Worm (Caenorhabditis elegans): ENCODE data around the gene B0035.3.
A peak's percentile ranks its signal among the peaks of the same experiment; 100 is the strongest.

The B0035.3 gene

ce11 chrIV:11329269-11329668 lies 14.5 kb upstream of the B0035.3 start, which contains the start of gene leo-1:
Gene leo-1, minus strand, starts transcription at chrIV:11329369.
- TF ChIP-seq unc-62 (GFP tag; optimal IDR thresholded peaks at IDR 0.05 in 1 of 2) (peak in 1 of 2 experiments; percentile 55), unc-62 (tag; optimal IDR thresholded peaks at IDR 0.05) (no peak), ceh-20 (GFP tag; IDR thresholded peaks at IDR 0.05) (no peak), tra-1 (GFP tag; IDR thresholded peaks at IDR 0.05) (no peak), snpc-1.2 (GFP tag; IDR thresholded peaks at IDR 0.05) (no peak)

ce11 chrIV:11326939-11327565 lies 12.3 kb upstream of the B0035.3 start, which contains the start of gene B0035.21:
Gene B0035.21, plus strand, starts transcription at chrIV:11327260.
- TF ChIP-seq nhr-25 (tag; optimal IDR thresholded peaks at IDR 0.05; ENCODE audit: borderline replicate concordance, insufficient read depth) = no peak
- TF ChIP-seq saeg-2 (GFP tag; IDR thresholded peaks at IDR 0.05) = no peak
- TF ChIP-seq F44E2.7 (GFP tag; IDR thresholded peaks at IDR 0.05) = no peak
- TF ChIP-seq madf-5 (GFP tag; IDR thresholded peaks at IDR 0.05) = no peak
- TF ChIP-seq arid-1 (GFP tag; conservative IDR thresholded peaks at IDR 0.05) = no peak
- TF ChIP-seq lin-15B (tag; optimal IDR thresholded peaks at IDR 0.05) = no peak
- TF ChIP-seq spr-3 (GFP tag; optimal IDR thresholded peaks at IDR 0.05) = no peak
- TF ChIP-seq daf-12 (tag; optimal IDR thresholded peaks at IDR 0.05) = no peak
- TF ChIP-seq daf-16 (GFP tag; optimal IDR thresholded peaks at IDR 0.05) = no peak
- no peak for TF ChIP-seq daf-16 (tag; optimal IDR thresholded peaks at IDR 0.05)
- TF ChIP-seq ZK546.5 (tag; optimal IDR thresholded peaks at IDR 0.05) = no peak
- no peak for TF ChIP-seq pqm-1 (tag; optimal IDR thresholded peaks at IDR 0.05)
- TF ChIP-seq nhr-111 (GFP tag; optimal IDR thresholded peaks at IDR 0.05) = no peak
- TF ChIP-seq ctbp-1 (GFP tag; IDR thresholded peaks at IDR 0.05) = no peak
- no peak for TF ChIP-seq zip-11 (GFP tag; IDR thresholded peaks at IDR 0.05)
- no peak for TF ChIP-seq nhr-76 (tag; optimal IDR thresholded peaks at IDR 0.05)
- no peak for TF ChIP-seq zfp-2 (tag; optimal IDR thresholded peaks at IDR 0.05)
- TF ChIP-seq gei-8 (GFP tag; optimal IDR thresholded peaks at IDR 0.05) = no peak
- TF ChIP-seq dve-1 (tag; optimal IDR thresholded peaks at IDR 0.05; ENCODE audit: insufficient read depth) = peak; percentile 4
- 0 out of 2 replicates have a peak, but pooled peaks have one; percentile 17 for TF ChIP-seq zfp-3 (GFP tag; conservative IDR thresholded peaks at IDR 0.05)
- TF ChIP-seq nhr-102 (tag; optimal IDR thresholded peaks at IDR 0.05) = no peak
- 0 out of 2 replicates have a peak, but pooled peaks have one; percentile 17 for TF ChIP-seq T26A8.4 (GFP tag; IDR thresholded peaks at IDR 0.05)
- TF ChIP-seq lin-39 (tag; optimal IDR thresholded peaks at IDR 0.05) = no peak
- no peak for TF ChIP-seq nhr-237 (tag; optimal IDR thresholded peaks at IDR 0.05)
- 0 out of 2 replicates have a peak, but pooled peaks have one; percentile 34 for TF ChIP-seq Y105C5A.15 (GFP tag; IDR thresholded peaks at IDR 0.05)
- TF ChIP-seq ceh-82 (tag; optimal IDR thresholded peaks at IDR 0.05) = no peak
- no peak for TF ChIP-seq daf-19 (GFP tag; conservative IDR thresholded peaks at IDR 0.05)
- no peak for TF ChIP-seq lim-7 (GFP tag; IDR thresholded peaks at IDR 0.05)
- no peak for TF ChIP-seq ceh-20 (GFP tag; IDR thresholded peaks at IDR 0.05)
- no peak for TF ChIP-seq nhr-10 (tag; optimal IDR thresholded peaks at IDR 0.05)
- TF ChIP-seq aha-1 (tag) = no peak
- no peak for TF ChIP-seq unc-39 (tag; optimal IDR thresholded peaks at IDR 0.05)
- TF ChIP-seq F49E8.2 (tag; optimal IDR thresholded peaks at IDR 0.05; ENCODE audit: borderline replicate concordance) = no peak
- TF ChIP-seq ceh-32 (tag; optimal IDR thresholded peaks at IDR 0.05; ENCODE audit: poor library complexity) = no peak
- no peak for TF ChIP-seq zip-2 (tag; optimal IDR thresholded peaks at IDR 0.05)
- 0 out of 2 replicates have a peak, but pooled peaks have one; percentile 48 for TF ChIP-seq F26F4.8 (GFP tag; conservative IDR thresholded peaks at IDR 0.05)
- TF ChIP-seq F10B5.3 (tag; optimal IDR thresholded peaks at IDR 0.05) = no peak
- no peak for TF ChIP-seq cey-2 (tag; optimal IDR thresholded peaks at IDR 0.05; ENCODE audit: borderline replicate concordance, insufficient read depth)
- no peak for TF ChIP-seq Y5F2A.4 (GFP tag; optimal IDR thresholded peaks at IDR 0.05)
- TF ChIP-seq nhr-6 (tag; optimal IDR thresholded peaks at IDR 0.05) = no peak
- TF ChIP-seq lin-13 (GFP tag; optimal IDR thresholded peaks at IDR 0.05) = no peak
- TF ChIP-seq hlh-11 (tag; optimal IDR thresholded peaks at IDR 0.05) = no peak
- no peak for TF ChIP-seq mxl-3 (GFP tag; optimal IDR thresholded peaks at IDR 0.05)
- no peak for TF ChIP-seq ces-1 (GFP tag; optimal IDR thresholded peaks at IDR 0.05)
- TF ChIP-seq Y48G9A.11 (GFP tag; IDR thresholded peaks at IDR 0.05) = no peak
